Worm (Caenorhabditis elegans): ENCODE data around the gene C28D4.8.

DNA sequence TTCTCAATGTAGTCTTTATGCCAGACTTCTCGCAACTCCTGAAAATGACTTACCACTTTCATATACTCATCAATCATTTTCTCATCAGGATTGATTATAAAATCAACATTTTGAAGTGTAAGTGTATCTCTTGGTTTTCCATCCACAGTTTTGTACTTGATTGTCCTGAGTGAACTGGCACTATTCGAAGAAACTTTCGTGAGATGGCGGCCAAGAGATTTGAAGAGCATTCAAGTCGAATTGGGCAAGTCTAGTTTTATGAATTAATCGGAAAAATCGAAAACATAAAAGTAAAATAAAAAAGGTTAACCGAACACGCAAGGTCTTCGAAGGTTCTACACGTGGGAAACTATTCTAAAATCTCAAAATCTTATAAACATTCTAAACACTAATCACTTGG, 5.4 kb downstream of the C28D4.8 start, which contains the start of gene C28D4.7:
- TF ChIP-seq aha-1 (tag; optimal IDR thresholded peaks at IDR 0.05) (no peak), lsy-2 (tag; optimal IDR thresholded peaks at IDR 0.05) (no peak), unc-62 (GFP tag; optimal IDR thresholded peaks at IDR 0.05) (no peak), nhr-76 (tag; optimal IDR thresholded peaks at IDR 0.05) (no peak), snpc-4 (tag; optimal IDR thresholded peaks at IDR 0.05) (no peak), C16A3.4 (tag; optimal IDR thresholded peaks at IDR 0.05) (no peak), rnt-1 (tag; optimal IDR thresholded peaks at IDR 0.05) (no peak), pqm-1 (tag; optimal IDR thresholded peaks at IDR 0.05) (no peak), ces-1 (GFP tag; optimal IDR thresholded peaks at IDR 0.05) (no peak)
